Fruit fly (Drosophila melanogaster) S2 (cell line): Measurements from ENCODE around the gene Tm1.

Experiments used
- CG8478 ChIP-seq: fragments of >200 bp; optimal IDR thresholded peaks from 2 replicates; lab custom pipeline; 2018
- CTCF ChIP-seq, 2 experiments: fragments of >200 bp; optimal IDR thresholded peaks; 2 replicates each; lab custom pipeline; 2018

DNA sequence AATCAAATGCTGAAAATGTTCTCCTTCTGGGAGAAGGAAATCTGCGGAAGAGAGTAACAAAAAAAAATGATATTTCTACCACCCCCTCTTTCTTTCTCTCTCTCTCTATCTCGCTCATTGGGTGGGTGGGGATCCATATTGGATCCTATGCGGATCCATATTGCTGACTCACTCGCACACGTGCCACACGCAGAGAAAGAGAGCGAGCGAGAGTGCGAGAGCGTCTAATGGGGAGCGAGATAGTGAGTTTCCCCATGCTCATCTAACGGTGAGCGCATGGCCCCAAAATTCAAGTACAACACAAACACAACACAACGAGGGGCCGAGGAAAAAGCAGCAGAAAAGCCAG lies 8.6 kb downstream of the Tm1 start:
- TF ChIP-seq CTCF (optimal IDR thresholded peaks at IDR 0.05; lab: Kevin White, UChicago) (no peak), CG8478 (no peak)
